Worm (Caenorhabditis elegans): Measurements from ENCODE around the gene T28C6.5.

T28C6.5 gene

ce11 chrIV:8794895-8795665 is 26.2 kb upstream of the T28C6.5 start:
- TF ChIP-seq lin-32 (GFP tag; optimal IDR thresholded peaks at IDR 0.05) (no peak), sptf-1 (tag; optimal IDR thresholded peaks at IDR 0.05) (peak; percentile 35), unc-120 (tag; optimal IDR thresholded peaks at IDR 0.05; ENCODE audit: poor library complexity, severe bottlenecking) (peak; percentile 18), ceh-83 (GFP tag; optimal IDR thresholded peaks at IDR 0.05) (peak; percentile 52)

ce11 chrIV:8796246-8796645 is 25.0 kb upstream of the T28C6.5 start:
- peak; percentile 50 for TF ChIP-seq ces-1 (GFP tag; optimal IDR thresholded peaks at IDR 0.05)
- TF ChIP-seq bed-3 (GFP tag; optimal IDR thresholded peaks at IDR 0.05), result no peak

ce11 chrIV:8798255-8798654 is 23.0 kb upstream of the T28C6.5 start, which contains the start of gene clec-182:
Gene clec-182, minus strand, starts transcription at chrIV:8798355.
- TF ChIP-seq unc-39 (tag; optimal IDR thresholded peaks at IDR 0.05) (no peak), elt-1 (tag; optimal IDR thresholded peaks at IDR 0.05; ENCODE audit: borderline replicate concordance, insufficient read depth) (no peak), nhr-2 (tag; optimal IDR thresholded peaks at IDR 0.05) (no peak), mls-2 (tag; optimal IDR thresholded peaks at IDR 0.05) (no peak), drap-1 (GFP tag; optimal IDR thresholded peaks at IDR 0.05) (no peak), lin-13 (tag; optimal IDR thresholded peaks at IDR 0.05) (no peak), pha-4 (tag; optimal IDR thresholded peaks at IDR 0.05) (no peak), snpc-4 (tag; optimal IDR thresholded peaks at IDR 0.05) (no peak), sptf-1 (tag; optimal IDR thresholded peaks at IDR 0.05) (no peak), nhr-237 (tag; optimal IDR thresholded peaks at IDR 0.05) (no peak), nhr-76 (tag; optimal IDR thresholded peaks at IDR 0.05) (no peak), zip-8 (tag; optimal IDR thresholded peaks at IDR 0.05) (no peak), M03D4.4 (tag; optimal IDR thresholded peaks at IDR 0.05) (no peak)

ce11 chrIV:8807327-8807726 is 13.9 kb upstream of the T28C6.5 start:
- TF ChIP-seq lin-13 (tag; optimal IDR thresholded peaks at IDR 0.05), result no peak
- no peak for TF ChIP-seq unc-62 (GFP tag; optimal IDR thresholded peaks at IDR 0.05)
- no peak for TF ChIP-seq ham-2 (GFP tag; optimal IDR thresholded peaks at IDR 0.05)
- TF ChIP-seq lin-32 (GFP tag; optimal IDR thresholded peaks at IDR 0.05), result no peak
- no peak for TF ChIP-seq ceh-39 (tag; optimal IDR thresholded peaks at IDR 0.05)
- no peak for TF ChIP-seq tbx-8 (GFP tag; optimal IDR thresholded peaks at IDR 0.05)
- no peak for TF ChIP-seq blmp-1 (tag; optimal IDR thresholded peaks at IDR 0.05)
- TF ChIP-seq lsy-2 (tag; optimal IDR thresholded peaks at IDR 0.05), result no peak
- TF ChIP-seq hlh-1 (tag; optimal IDR thresholded peaks at IDR 0.05), result no peak
- no peak for TF ChIP-seq snpc-4 (tag; optimal IDR thresholded peaks at IDR 0.05)
- TF ChIP-seq mab-5 (tag; optimal IDR thresholded peaks at IDR 0.05), result no peak
- no peak for TF ChIP-seq elt-1 (tag; optimal IDR thresholded peaks at IDR 0.05; ENCODE audit: borderline replicate concordance, insufficient read depth)
- no peak for TF ChIP-seq nhr-12 (tag; optimal IDR thresholded peaks at IDR 0.05)
- no peak for TF ChIP-seq zip-8 (tag; optimal IDR thresholded peaks at IDR 0.05)
- no peak for TF ChIP-seq flh-1 (GFP tag; optimal IDR thresholded peaks at IDR 0.05)
- TF ChIP-seq elt-3 (tag; optimal IDR thresholded peaks at IDR 0.05), result no peak
- TF ChIP-seq ceh-83 (GFP tag; optimal IDR thresholded peaks at IDR 0.05), result no peak
- no peak for TF ChIP-seq unc-120 (tag; optimal IDR thresholded peaks at IDR 0.05; ENCODE audit: poor library complexity, severe bottlenecking)
- no peak for TF ChIP-seq mls-2 (tag; optimal IDR thresholded peaks at IDR 0.05)

ce11 chrIV:8813614-8814013 is 7.6 kb upstream of the T28C6.5 start, which contains the start of gene exc-5:
Gene exc-5, minus strand, starts transcription at chrIV:8813670.
- TF ChIP-seq hlh-1 (tag; optimal IDR thresholded peaks at IDR 0.05) (peak; percentile 87), unc-120 (tag; optimal IDR thresholded peaks at IDR 0.05; ENCODE audit: poor library complexity, severe bottlenecking) (peak; percentile 59), bed-3 (GFP tag; optimal IDR thresholded peaks at IDR 0.05) (no peak), elt-3 (tag; optimal IDR thresholded peaks at IDR 0.05) (no peak), unc-62 (GFP tag; optimal IDR thresholded peaks at IDR 0.05) (peak; percentile 11)

- TF ChIP-seq nhr-2 (tag; optimal IDR thresholded peaks at IDR 0.05) (no peak), nhr-28 (tag; optimal IDR thresholded peaks at IDR 0.05) (no peak), pha-4 (tag; optimal IDR thresholded peaks at IDR 0.05) (no peak), unc-120 (tag; optimal IDR thresholded peaks at IDR 0.05; ENCODE audit: poor library complexity, severe bottlenecking) (no peak), sptf-1 (tag; optimal IDR thresholded peaks at IDR 0.05) (no peak), tbx-8 (GFP tag; optimal IDR thresholded peaks at IDR 0.05) (no peak), unc-39 (tag; optimal IDR thresholded peaks at IDR 0.05) (no peak), nhr-237 (tag; optimal IDR thresholded peaks at IDR 0.05) (no peak), ceh-39 (tag; optimal IDR thresholded peaks at IDR 0.05) (no peak), lsy-2 (tag; optimal IDR thresholded peaks at IDR 0.05) (no peak), elt-1 (tag; optimal IDR thresholded peaks at IDR 0.05; ENCODE audit: borderline replicate concordance, insufficient read depth) (no peak), ceh-83 (GFP tag; optimal IDR thresholded peaks at IDR 0.05) (no peak), mep-1 (tag; optimal IDR thresholded peaks at IDR 0.05) (no peak), unc-62 (GFP tag; optimal IDR thresholded peaks at IDR 0.05) (no peak)
Measured at ce11 chrIV:8815162-8815561, 6.1 kb upstream of the T28C6.5 start.

Measured in whole organism, mixed stage, embryonic.